Worm (Caenorhabditis elegans) whole organism, midembryonic: Measurements from ENCODE around the gene F35F10.6.

Experiments used
- T22C8.4 ChIP-seq: fragments of 200-800 bp; sonication (Bioruptor generic); IDR thresholded peaks from 2 replicates; pipeline ENCODE4 v1.3.6; 2022; ENCODE audit warnings: missing genetic modification characterization, missing compliant biosample characterization
- cog-1 ChIP-seq: sonication (generic microtip); optimal IDR thresholded peaks from 2 replicates; lab custom pipeline; 2016; ENCODE audit warnings: missing genetic modification characterization, missing compliant biosample characterization
- flt-1 ChIP-seq: fragments of 200-800 bp; sonication (Bioruptor generic); IDR thresholded peaks from 2 replicates; pipeline ENCODE4 v1.3.6; 2022; ENCODE audit warnings: missing genetic modification characterization, missing compliant biosample characterization
- klf-2 ChIP-seq: fragments of 200-800 bp; sonication (Bioruptor generic); conservative IDR thresholded peaks from 2 replicates; pipeline ENCODE4 v1.3.6; 2022; ENCODE audit warnings: missing genetic modification reagents, missing genetic modification characterization, missing compliant biosample characterization
- med-1 ChIP-seq: sonication (generic microtip); optimal IDR thresholded peaks from 2 replicates; lab custom pipeline; 2017; ENCODE audit warnings: missing genetic modification characterization, mild to moderate bottlenecking, missing compliant biosample characterization, antibody characterized with exemption, missing genetic modification reagents; ENCODE audit not compliant: insufficient read depth
- ref-1 ChIP-seq: fragments of 200-800 bp; sonication (Bioruptor generic); conservative IDR thresholded peaks from 2 replicates; pipeline ENCODE4 v1.3.6; 2022; ENCODE audit warnings: missing genetic modification reagents, missing genetic modification characterization, missing compliant biosample characterization
- tab-1 ChIP-seq: fragments of 200-800 bp; sonication (Bioruptor generic); IDR thresholded peaks from 2 replicates; pipeline ENCODE4 v1.3.6; 2022; ENCODE audit warnings: missing genetic modification characterization, missing compliant biosample characterization
- ztf-23 ChIP-seq: fragments of 200-800 bp; sonication (Bioruptor generic); IDR thresholded peaks from 2 replicates; pipeline ENCODE4 v1.3.6; 2022; ENCODE audit warnings: missing genetic modification reagents, missing genetic modification characterization, missing compliant biosample characterization
- ztf-29 ChIP-seq: fragments of 200-800 bp; sonication (Bioruptor generic); IDR thresholded peaks from 2 replicates; pipeline ENCODE4 v1.3.6; 2022; ENCODE audit warnings: missing genetic modification reagents, missing genetic modification characterization, missing compliant biosample characterization

- TF ChIP-seq med-1 (GFP tag; lab: Kevin White, UChicago), result no peak
- no peak for TF ChIP-seq ztf-23 (GFP tag; lab: Robert Waterston, UW)
- no peak for TF ChIP-seq ztf-29 (GFP tag; lab: Robert Waterston, UW)
- TF ChIP-seq ref-1 (GFP tag; lab: Robert Waterston, UW), result no peak
- no peak for TF ChIP-seq flt-1
- no peak for TF ChIP-seq cog-1 (tag; lab: Kevin White, UChicago)
- TF ChIP-seq T22C8.4 (GFP tag; lab: Robert Waterston, UW), result no peak
- TF ChIP-seq tab-1 (GFP tag; lab: Robert Waterston, UW), result no peak
- no peak for TF ChIP-seq klf-2
Observed at ce11 chrV:3282957-3283356, 6.2 kb downstream of the F35F10.6 start, which contains the start of gene str-64.
